Worm (Caenorhabditis elegans) whole organism, L4/young adult: ENCODE data around the gene C06E7.2.

Experiments
- W03F9.2 ChIP-seq: fragments of 150-350 bp; optimal IDR thresholded peaks from 2 replicates; lab custom pipeline; 2014; ENCODE audit warnings: missing biosample characterization, missing genetic modification characterization
- him-1 ChIP-seq: sonication (generic microtip); optimal IDR thresholded peaks from 2 replicates; lab custom pipeline; 2016; ENCODE audit warnings: missing genotype, missing genetic modification reagents, missing genetic modification characterization, missing compliant biosample characterization

- TF ChIP-seq him-1 (tag; lab: Kevin White, UChicago) (no peak), W03F9.2 (tag; lab: Kevin White, UChicago) (no peak)
Observed at ce11 chrIV:5884500-5884899, 45.2 kb downstream of the C06E7.2 start, which contains the start of gene H04M03.11.
